Worm (Caenorhabditis elegans) whole organism, L4 larva: Measurements from ENCODE around the gene flcn-1.
A peak's percentile ranks its signal among the peaks of the same experiment; 100 is the strongest.

Experiments used
- D1046.2 ChIP-seq: fragments of 200-800 bp; sonication (Bioruptor generic); IDR thresholded peaks from 2 replicates; pipeline ENCODE4 v1.3.6; 2022; ENCODE audit warnings: missing genetic modification characterization, missing compliant biosample characterization
- F37D6.2 ChIP-seq: sonication (generic microtip); optimal IDR thresholded peaks from 2 replicates; lab custom pipeline; 2016; ENCODE audit warnings: mild to moderate bottlenecking, missing genetic modification characterization, missing compliant biosample characterization
- R02D3.7 ChIP-seq: fragments of 150-350 bp; sonication (generic microtip); optimal IDR thresholded peaks from 3 replicates; lab custom pipeline; 2014; ENCODE audit warnings: missing biosample characterization, missing genetic modification characterization
- Y105C5A.15 ChIP-seq: fragments of 200-800 bp; sonication (Bioruptor generic); IDR thresholded peaks from 2 replicates; pipeline ENCODE4 v1.3.6; 2022; ENCODE audit warnings: missing genetic modification characterization, missing compliant biosample characterization
- Y5F2A.4 ChIP-seq: fragments of 200-800 bp; sonication (Bioruptor generic); optimal IDR thresholded peaks from 2 replicates; lab custom pipeline; 2018; ENCODE audit warnings: mild to moderate bottlenecking, missing genetic modification characterization, missing compliant biosample characterization
- aha-1 ChIP-seq: fragments of 150-350 bp; peaks from one replicate; lab custom pipeline; 2014; ENCODE audit warnings: missing biosample characterization, missing genetic modification characterization
- aly-2 ChIP-seq: sonication (generic microtip); optimal IDR thresholded peaks from 2 replicates; lab custom pipeline; 2018; ENCODE audit warnings: missing biosample characterization, missing genetic modification characterization
- ama-1 ChIP-seq: fragments of 150-350 bp; optimal IDR thresholded peaks from 2 replicates; lab custom pipeline; 2014; ENCODE audit warnings: inconsistent platforms, mixed read lengths
- arid-1 ChIP-seq: fragments of 200-800 bp; sonication (Bioruptor generic); conservative IDR thresholded peaks from 2 replicates; pipeline ENCODE4 v1.3.6; 2022; ENCODE audit warnings: missing genetic modification reagents, missing genetic modification characterization, missing compliant biosample characterization
- ceh-28 ChIP-seq: fragments of 150-350 bp; optimal IDR thresholded peaks from 2 replicates; lab custom pipeline; 2014; ENCODE audit warnings: missing biosample characterization, missing genetic modification reagents, missing genetic modification characterization
- ceh-32 ChIP-seq: sonication (generic microtip); optimal IDR thresholded peaks from 2 replicates; lab custom pipeline; 2016; ENCODE audit warnings: mild to moderate bottlenecking, missing genetic modification characterization, missing compliant biosample characterization; ENCODE audit not compliant: poor library complexity
- ceh-62 ChIP-seq: sonication (generic microtip); optimal IDR thresholded peaks from 2 replicates; lab custom pipeline; 2017; ENCODE audit warnings: missing biosample characterization, missing genetic modification characterization
- cey-2 ChIP-seq: sonication (generic microtip); optimal IDR thresholded peaks from 3 replicates; lab custom pipeline; 2017; ENCODE audit warnings: missing genetic modification characterization, mild to moderate bottlenecking, missing compliant biosample characterization, antibody characterized with exemption, borderline replicate concordance; ENCODE audit not compliant: insufficient read depth
- daf-16 ChIP-seq, 3 experiments: sonication (generic microtip); optimal IDR thresholded peaks; 2 replicates each; lab custom pipeline; 2016 to 2017; ENCODE audit warnings: missing genetic modification characterization in 3 of 3, missing genetic modification reagents in 3 of 3, mild to moderate bottlenecking in 2 of 3, missing compliant biosample characterization in 2 of 3, missing biosample characterization in 1 of 3, moderate library complexity in 1 of 3
- dmd-8 ChIP-seq: fragments of 200-800 bp; sonication (Bioruptor generic); IDR thresholded peaks from 2 replicates; pipeline ENCODE4 v1.3.6; 2022; ENCODE audit warnings: missing genetic modification characterization, missing compliant biosample characterization
- duxl-1 ChIP-seq: sonication (generic microtip); optimal IDR thresholded peaks from 2 replicates; lab custom pipeline; 2016; ENCODE audit warnings: mild to moderate bottlenecking, missing genetic modification characterization, moderate library complexity, missing compliant biosample characterization; ENCODE audit not compliant: poor library complexity
- dve-1 ChIP-seq: sonication (generic microtip); optimal IDR thresholded peaks from 2 replicates; lab custom pipeline; 2017; ENCODE audit warnings: antibody characterized with exemption, mild to moderate bottlenecking, missing genetic modification characterization, missing compliant biosample characterization; ENCODE audit not compliant: insufficient read depth
- egl-27 ChIP-seq: sonication (generic microtip); optimal IDR thresholded peaks from 3 replicates; lab custom pipeline; 2017; ENCODE audit warnings: missing biosample characterization, missing genetic modification reagents, missing genetic modification characterization
- hif-1 ChIP-seq, 2 experiments: sonication (generic microtip); optimal IDR thresholded peaks; 2 replicates each; lab custom pipeline; 2016 to 2017; ENCODE audit warnings: missing compliant biosample characterization in 2 of 2, missing genetic modification characterization in 2 of 2, missing genetic modification reagents in 2 of 2, missing genotype in 2 of 2, mild to moderate bottlenecking in 1 of 2
- hlh-30 ChIP-seq: sonication (generic microtip); optimal IDR thresholded peaks from 2 replicates; lab custom pipeline; 2017; ENCODE audit warnings: antibody characterized with exemption, mild to moderate bottlenecking, missing genetic modification characterization, missing compliant biosample characterization; ENCODE audit not compliant: insufficient read depth
- lim-7 ChIP-seq: fragments of 200-800 bp; sonication (Bioruptor generic); IDR thresholded peaks from 2 replicates; pipeline ENCODE4 v1.3.6; 2022; ENCODE audit warnings: missing genetic modification characterization, missing compliant biosample characterization
- lin-1 ChIP-seq: fragments of 200-800 bp; sonication (Bioruptor generic); IDR thresholded peaks from 2 replicates; pipeline ENCODE4 v1.3.6; 2022; ENCODE audit warnings: missing genetic modification reagents, missing genetic modification characterization, missing compliant biosample characterization
- lin-15B ChIP-seq: fragments of 150-350 bp; sonication (generic microtip); optimal IDR thresholded peaks from 3 replicates; lab custom pipeline; 2014; ENCODE audit warnings: missing biosample characterization, missing genetic modification characterization
- lin-38 ChIP-seq: fragments of 200-800 bp; sonication (Bioruptor generic); IDR thresholded peaks from 2 replicates; pipeline ENCODE4 v1.3.6; 2022; ENCODE audit warnings: missing genetic modification reagents, missing genetic modification characterization, missing compliant biosample characterization
- lir-3 ChIP-seq: sonication (generic microtip); optimal IDR thresholded peaks from 2 replicates; lab custom pipeline; 2016; ENCODE audit warnings: mild to moderate bottlenecking, missing genetic modification characterization, missing compliant biosample characterization
- lsy-2 ChIP-seq, 2 experiments: fragments of 150-350 bp in 1 of 2; sonication (generic microtip) in 1 of 2; optimal IDR thresholded peaks; 2 replicates each; lab custom pipeline; 2014 to 2017; ENCODE audit warnings: missing biosample characterization in 2 of 2, missing genetic modification characterization in 2 of 2
- mdl-1 ChIP-seq, 2 experiments: fragments of 150-350 bp in 1 of 2; sonication (generic microtip) in 1 of 2; optimal IDR thresholded peaks; 2 replicates each; lab custom pipeline; 2014 to 2017; ENCODE audit warnings: missing biosample characterization in 2 of 2, missing genetic modification characterization in 2 of 2
- mep-1 ChIP-seq: fragments of 150-350 bp; sonication (generic microtip); optimal IDR thresholded peaks from 3 replicates; lab custom pipeline; 2014; ENCODE audit warnings: missing biosample characterization, missing genetic modification characterization
- mes-2 ChIP-seq: sonication (generic microtip); optimal IDR thresholded peaks from 2 replicates; lab custom pipeline; 2016; ENCODE audit warnings: missing genotype, mild to moderate bottlenecking, missing genetic modification characterization, missing compliant biosample characterization; ENCODE audit not compliant: poor library complexity, severe bottlenecking
- nhr-237 ChIP-seq: sonication (generic microtip); optimal IDR thresholded peaks from 2 replicates; lab custom pipeline; 2017; ENCODE audit warnings: missing biosample characterization, missing genetic modification characterization
- nhr-25 ChIP-seq: sonication (generic microtip); optimal IDR thresholded peaks from 2 replicates; lab custom pipeline; 2017; ENCODE audit warnings: missing genetic modification characterization, mild to moderate bottlenecking, missing compliant biosample characterization, antibody characterized with exemption, moderate library complexity, borderline replicate concordance; ENCODE audit not compliant: insufficient read depth
- nhr-28 ChIP-seq: fragments of 150-350 bp; optimal IDR thresholded peaks from 2 replicates; lab custom pipeline; 2014; ENCODE audit warnings: missing biosample characterization, missing genetic modification characterization
- nhr-48 ChIP-seq: sonication (generic microtip); optimal IDR thresholded peaks from 2 replicates; lab custom pipeline; 2016; ENCODE audit warnings: mild to moderate bottlenecking, missing genetic modification characterization, missing compliant biosample characterization
- nhr-76 ChIP-seq: fragments of 150-350 bp; optimal IDR thresholded peaks from 2 replicates; lab custom pipeline; 2014; ENCODE audit warnings: missing biosample characterization, missing genetic modification characterization
- skn-1 ChIP-seq: fragments of 150-350 bp; optimal IDR thresholded peaks from 2 replicates; lab custom pipeline; 2014; ENCODE audit warnings: missing biosample characterization, missing genetic modification characterization
- snpc-4 ChIP-seq: fragments of 150-350 bp; optimal IDR thresholded peaks from 2 replicates; lab custom pipeline; 2014; ENCODE audit warnings: missing biosample characterization, missing genetic modification characterization
- tag-97 ChIP-seq: fragments of 200-800 bp; sonication (Bioruptor generic); IDR thresholded peaks from 2 replicates; pipeline ENCODE4 v1.3.6; 2022; ENCODE audit warnings: missing genetic modification characterization, missing compliant biosample characterization
- unc-62 ChIP-seq, 3 experiments: fragments of 150-350 bp in 1 of 3; sonication (generic microtip); optimal IDR thresholded peaks in 2 of 3; peaks in 1 of 3; 1 replicate in 1 of 3; 2 replicates in 2 of 3; lab custom pipeline; 2014 to 2017; ENCODE audit warnings: missing biosample characterization in 3 of 3, missing genetic modification characterization in 3 of 3, missing genetic modification reagents in 3 of 3, missing genotype in 1 of 3
- vab-7 ChIP-seq: fragments of 200-800 bp; sonication (Bioruptor generic); IDR thresholded peaks from 2 replicates; pipeline ENCODE4 v1.3.6; 2022; ENCODE audit warnings: missing genetic modification reagents, missing genetic modification characterization, missing compliant biosample characterization
- zfp-2 ChIP-seq: sonication (generic microtip); optimal IDR thresholded peaks from 2 replicates; lab custom pipeline; 2016; ENCODE audit warnings: mild to moderate bottlenecking, missing genetic modification characterization, missing compliant biosample characterization

flcn-1 gene

ce11 chrII:6951250-6951806 is 22.8 kb downstream of the flcn-1 start, which contains the start of the genes malt-1 and ceh-38 (continued):
- TF ChIP-seq R02D3.7 (tag; lab: Kevin White, UChicago) (peak; percentile 65), mdl-1 (tag; optimal IDR thresholded peaks at IDR 0.05; lab: Kevin White, UChicago) (peak; percentile 54 to 98), vab-7 (peak; percentile 77), aly-2 (tag; lab: Kevin White, UChicago) (no peak), hif-1 (tag; optimal IDR thresholded peaks at IDR 0.05; lab: Kevin White, UChicago) (peak; percentile 35 to 84), nhr-48 (tag; lab: Kevin White, UChicago) (peak; percentile 83), duxl-1 (peak; percentile 89), lim-7 (GFP tag; lab: Robert Waterston, UW) (no peak), ama-1 (lab: Kevin White, UChicago) (no peak), mep-1 (tag; lab: Kevin White, UChicago) (peak; percentile 98), lin-15B (tag; lab: Kevin White, UChicago) (peak; percentile 27), cey-2 (tag; lab: Kevin White, UChicago) (peak; percentile 52), lir-3 (tag; lab: Kevin White, UChicago) (no peak), nhr-76 (tag; lab: Kevin White, UChicago) (no peak), Y105C5A.15 (GFP tag; lab: Robert Waterston, UW) (no peak), lin-1 (GFP tag; lab: Robert Waterston, UW) (peak; percentile 47; the same call in 1 of the 2 replicates), dmd-8 (GFP tag; lab: Robert Waterston, UW) (no peak), nhr-237 (tag; lab: Kevin White, UChicago) (no peak), skn-1 (tag; lab: Kevin White, UChicago) (peak; percentile 28), nhr-25 (peak; percentile 81), ceh-32 (peak; percentile 19)

DNA sequence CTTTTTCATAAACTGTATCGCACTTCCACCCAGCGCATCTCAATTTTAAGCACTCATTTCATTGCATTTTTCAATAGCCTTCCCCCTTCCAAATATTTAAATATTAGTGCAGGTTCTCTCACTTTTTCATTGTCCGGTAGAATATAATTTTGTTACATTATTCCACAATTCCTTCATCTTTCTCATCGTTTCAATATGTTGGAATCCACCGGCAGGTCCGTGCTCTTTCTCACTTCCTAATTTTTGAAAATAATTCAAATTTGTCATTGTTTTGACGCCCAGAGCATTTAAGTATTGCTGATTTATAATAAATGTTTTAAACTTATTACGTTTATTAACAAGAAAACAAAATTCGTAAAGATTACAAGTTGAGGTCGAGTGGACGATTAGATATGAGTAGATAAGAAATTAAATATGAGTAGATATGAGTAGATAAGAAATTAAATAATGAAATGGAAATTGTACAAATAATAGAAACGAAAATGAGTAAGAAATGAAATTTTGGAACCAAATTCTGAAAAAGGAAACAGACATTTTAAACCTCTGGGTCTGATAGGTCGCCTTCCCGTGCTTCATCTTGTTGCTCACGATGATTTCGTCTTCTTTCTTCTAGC is 26.6 kb downstream of the flcn-1 start:
- TF ChIP-seq aha-1 (tag; lab: Kevin White, UChicago), result peak; percentile 92
- TF ChIP-seq arid-1, result peak; percentile 35; the same call in 1 of the 2 replicates
- no peak for TF ChIP-seq unc-62 (GFP tag; optimal IDR thresholded peaks at IDR 0.05 in 1 of 2; lab: Kevin White, UChicago)
- TF ChIP-seq unc-62 (tag; optimal IDR thresholded peaks at IDR 0.05; lab: Kevin White, UChicago), result no peak
- no peak for TF ChIP-seq zfp-2 (tag; lab: Kevin White, UChicago)
- peak in 1 of 2 experiments; percentile 12 for TF ChIP-seq lsy-2 (tag; optimal IDR thresholded peaks at IDR 0.05; lab: Kevin White, UChicago)
- TF ChIP-seq tag-97 (GFP tag; lab: Robert Waterston, UW), result no peak
- TF ChIP-seq lin-38 (GFP tag; lab: Robert Waterston, UW), result peak; percentile 14; the same call in 1 of the 2 replicates
- TF ChIP-seq daf-16 (GFP tag; optimal IDR thresholded peaks at IDR 0.05; lab: Kevin White, UChicago), result no peak
- peak; percentile 33 for TF ChIP-seq daf-16 (tag; optimal IDR thresholded peaks at IDR 0.05; lab: Kevin White, UChicago)
- TF ChIP-seq D1046.2 (GFP tag; lab: Robert Waterston, UW), result no peak
- TF ChIP-seq snpc-4, result no peak
- TF ChIP-seq dve-1, result peak; percentile 10
- TF ChIP-seq ceh-62, result no peak
- TF ChIP-seq mes-2, result no peak
- TF ChIP-seq nhr-28 (tag; lab: Kevin White, UChicago), result no peak

DNA sequence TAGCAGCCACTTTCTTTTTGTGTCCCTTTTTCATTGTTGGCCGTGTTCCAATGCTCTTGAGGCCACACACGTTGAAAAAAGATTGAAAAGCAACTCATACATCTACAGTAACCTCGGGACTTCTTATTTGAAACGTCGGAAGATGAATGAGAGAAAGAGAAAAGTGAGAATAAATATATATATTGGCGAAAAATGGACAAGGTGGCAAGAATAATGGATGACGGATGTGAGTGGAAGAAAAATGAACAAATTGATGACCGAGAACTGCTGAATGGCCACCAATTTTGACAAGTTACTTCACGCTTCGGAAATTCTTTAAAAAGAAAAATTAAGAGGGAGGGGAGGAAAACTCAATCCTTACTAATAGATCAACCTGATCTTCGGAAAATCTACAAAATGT is 29.6 kb downstream of the flcn-1 start:
- peak in 1 of 2 experiments; percentile 95 for TF ChIP-seq unc-62 (GFP tag; optimal IDR thresholded peaks at IDR 0.05 in 1 of 2; lab: Kevin White, UChicago)
- no peak for TF ChIP-seq unc-62 (tag; optimal IDR thresholded peaks at IDR 0.05; lab: Kevin White, UChicago)
- no peak for TF ChIP-seq lir-3 (tag; lab: Kevin White, UChicago)
- TF ChIP-seq hlh-30 (tag; lab: Kevin White, UChicago), result no peak
- TF ChIP-seq Y5F2A.4 (GFP tag; lab: Kevin White, UChicago), result no peak
- TF ChIP-seq F37D6.2 (tag; lab: Kevin White, UChicago), result no peak
- no peak for TF ChIP-seq ceh-28 (tag; lab: Kevin White, UChicago)
- TF ChIP-seq D1046.2 (GFP tag; lab: Robert Waterston, UW), result no peak
- TF ChIP-seq egl-27 (tag; lab: Kevin White, UChicago), result no peak
- TF ChIP-seq hif-1 (tag; optimal IDR thresholded peaks at IDR 0.05; lab: Kevin White, UChicago), result no peak
- TF ChIP-seq, all 104 proteins: peak for 1
